Fruit fly (Drosophila melanogaster) whole organism, prepupa: ENCODE results near the gene TfAP-2.

Source experiments
- Blimp-1 ChIP-seq: fragments of 200-800 bp; sonication (Bioruptor generic); optimal IDR thresholded peaks from 3 replicates; lab custom pipeline; 2017; ENCODE audit warnings: missing biosample characterization, missing genetic modification characterization, mild to moderate bottlenecking, moderate library complexity, missing genetic modification reagents
- CG6792 ChIP-seq: fragments of 200-800 bp; sonication (Bioruptor generic); optimal IDR thresholded peaks from 3 replicates; lab custom pipeline; 2016; ENCODE audit warnings: missing biosample characterization, missing genetic modification characterization
- CG6854 ChIP-seq: fragments of 200-800 bp; sonication (Bioruptor generic); optimal IDR thresholded peaks from 2 replicates; lab custom pipeline; 2017; ENCODE audit warnings: missing biosample characterization, mild to moderate bottlenecking, missing genetic modification characterization
- CG7368 ChIP-seq: fragments of 200-800 bp; sonication (Bioruptor generic); optimal IDR thresholded peaks from 3 replicates; lab custom pipeline; 2016; ENCODE audit warnings: missing biosample characterization, missing genetic modification characterization
- CG9139 ChIP-seq: fragments of 200-800 bp; sonication (Bioruptor generic); optimal IDR thresholded peaks from 3 replicates; lab custom pipeline; 2017; ENCODE audit warnings: missing biosample characterization, mild to moderate bottlenecking, missing genetic modification characterization
- Ets21C ChIP-seq: fragments of 200-800 bp; sonication (Bioruptor generic); optimal IDR thresholded peaks from 3 replicates; lab custom pipeline; 2016; ENCODE audit warnings: missing biosample characterization, missing genetic modification characterization
- OdsH ChIP-seq: fragments of 200-800 bp; sonication (Bioruptor generic); optimal IDR thresholded peaks from 3 replicates; lab custom pipeline; 2016; ENCODE audit warnings: missing biosample characterization, missing genetic modification characterization
- eg ChIP-seq: fragments of 200-800 bp; sonication (Bioruptor generic); IDR thresholded peaks from 3 replicates; pipeline ENCODE4 v1.3.6; 2022; ENCODE audit warnings: missing biosample characterization, missing genetic modification characterization
- spab ChIP-seq: fragments of 200-800 bp; sonication (Bioruptor generic); optimal IDR thresholded peaks from 2 replicates; lab custom pipeline; 2017; ENCODE audit warnings: missing biosample characterization, mild to moderate bottlenecking, missing genetic modification characterization, missing genetic modification reagents
- svp ChIP-seq: fragments of 200-800 bp; sonication (Bioruptor generic); peaks from one replicate; lab custom pipeline; 2016; ENCODE audit warnings: missing biosample characterization, missing genetic modification characterization

dm6 chr3L:21568848-21569372, 17.7 kb upstream of the TfAP-2 start, which contains the start of the genes CRIF and SMC5:
- TF ChIP-seq CG7368 (GFP tag; lab: Kevin White, UChicago) = no peak
- TF ChIP-seq CG6792 (GFP tag; lab: Kevin White, UChicago) = no peak
- no peak for TF ChIP-seq svp (GFP tag; lab: Kevin White, UChicago)
- no peak for TF ChIP-seq Blimp-1 (GFP tag; lab: Kevin White, UChicago)
- TF ChIP-seq eg (GFP tag; lab: Robert Waterston, UW) = no peak
- no peak for TF ChIP-seq OdsH (GFP tag; lab: Kevin White, UChicago)
- TF ChIP-seq CG6854 (GFP tag; lab: Kevin White, UChicago) = no peak
- no peak for TF ChIP-seq spab (GFP tag; lab: Kevin White, UChicago)
- no peak for TF ChIP-seq CG9139 (GFP tag; lab: Kevin White, UChicago)
- peak; percentile 52 for TF ChIP-seq Ets21C (GFP tag; lab: Kevin White, UChicago)
